Fruit fly (Drosophila melanogaster) whole organism, pupa: Measurements from ENCODE around the gene CG13901.

Experiments
- CG12605 ChIP-seq: fragments of 200-800 bp; sonication (Bioruptor generic); IDR thresholded peaks from 2 replicates; pipeline ENCODE4 v1.3.6; 2022; ENCODE audit warnings: missing biosample characterization, missing genetic modification characterization
- CG14655 ChIP-seq: fragments of 200-800 bp; sonication (Bioruptor generic); optimal IDR thresholded peaks from 3 replicates; lab custom pipeline; 2017; ENCODE audit warnings: mild to moderate bottlenecking, missing biosample characterization, missing genetic modification reagents, missing genetic modification characterization
- CG15710 ChIP-seq: fragments of 200-800 bp; sonication (Bioruptor generic); optimal IDR thresholded peaks from 2 replicates; lab custom pipeline; 2018; ENCODE audit warnings: missing biosample characterization, mild to moderate bottlenecking, missing genetic modification characterization, moderate library complexity
- CG17806 ChIP-seq: fragments of 200-800 bp; sonication (Bioruptor generic); optimal IDR thresholded peaks from 2 replicates; lab custom pipeline; 2018; ENCODE audit warnings: missing biosample characterization, mild to moderate bottlenecking, missing genetic modification characterization, moderate library complexity
- CG32121 ChIP-seq: fragments of 200-800 bp; sonication (Bioruptor generic); IDR thresholded peaks from 2 replicates; pipeline ENCODE4 v1.3.6; 2022; ENCODE audit warnings: missing biosample characterization, missing genetic modification characterization
- CG4496 ChIP-seq: fragments of 200-800 bp; sonication (Bioruptor generic); IDR thresholded peaks from 3 replicates; pipeline ENCODE4 v1.3.6; 2022; ENCODE audit warnings: missing biosample characterization, missing genetic modification characterization
- CG8159 ChIP-seq: fragments of 200-800 bp; sonication (Bioruptor generic); optimal IDR thresholded peaks from 3 replicates; lab custom pipeline; 2018; ENCODE audit warnings: missing biosample characterization, mild to moderate bottlenecking, missing genetic modification characterization, moderate library complexity
- CG8301 ChIP-seq: fragments of 200-800 bp; sonication (Bioruptor generic); optimal IDR thresholded peaks from 2 replicates; lab custom pipeline; 2018; ENCODE audit warnings: missing biosample characterization, mild to moderate bottlenecking, missing genetic modification characterization
- CG9948 ChIP-seq: fragments of 200-800 bp; sonication (Bioruptor generic); optimal IDR thresholded peaks from 2 replicates; lab custom pipeline; 2018; ENCODE audit warnings: missing biosample characterization, mild to moderate bottlenecking, missing genetic modification characterization, moderate library complexity
- EcR ChIP-seq: fragments of 200-800 bp; sonication (Bioruptor generic); optimal IDR thresholded peaks from 3 replicates; lab custom pipeline; 2019; ENCODE audit warnings: missing biosample characterization, missing genetic modification characterization, mild to moderate bottlenecking, moderate library complexity, missing genetic modification reagents
- Ets98B ChIP-seq: fragments of 200-800 bp; sonication (Bioruptor generic); IDR thresholded peaks from 2 replicates; pipeline ENCODE4 v1.3.6; 2022; ENCODE audit warnings: missing biosample characterization, missing genetic modification characterization
- Pif1B ChIP-seq: fragments of 200-800 bp; sonication (Bioruptor generic); optimal IDR thresholded peaks from 3 replicates; lab custom pipeline; 2016; ENCODE audit warnings: missing biosample characterization, missing genetic modification characterization
- gl ChIP-seq: fragments of 200-800 bp; sonication (Bioruptor generic); optimal IDR thresholded peaks from 2 replicates; lab custom pipeline; 2018; ENCODE audit warnings: missing biosample characterization, mild to moderate bottlenecking, missing genetic modification characterization
- rn ChIP-seq: fragments of 200-800 bp; sonication (Bioruptor generic); IDR thresholded peaks from 2 replicates; pipeline ENCODE4 v1.3.6; 2022; ENCODE audit warnings: missing biosample characterization, missing genetic modification characterization

dm6 chr3L:807456-807855 lies 30.2 kb downstream of the CG13901 start:
- TF ChIP-seq CG9948 (tag; lab: Kevin White, UChicago) (peak; percentile 46), EcR (no peak), CG17806 (tag; lab: Kevin White, UChicago) (peak; percentile 49), CG15710 (tag; lab: Kevin White, UChicago) (peak; percentile 41), CG8301 (peak; percentile 39), CG4496 (GFP tag; lab: Robert Waterston, UW) (no peak), CG8159 (tag; lab: Kevin White, UChicago) (peak; percentile 58), gl (tag; lab: Kevin White, UChicago) (no peak), Pif1B (GFP tag; lab: Kevin White, UChicago) (no peak), rn (GFP tag; lab: Robert Waterston, UW) (no peak), CG32121 (GFP tag; lab: Robert Waterston, UW) (no peak), Ets98B (GFP tag; lab: Robert Waterston, UW) (no peak), CG14655 (GFP tag; lab: Kevin White, UChicago) (peak; percentile 54), CG12605 (GFP tag; lab: Robert Waterston, UW) (no peak)
